Fruit fly (Drosophila melanogaster) whole organism, embryonic: Measurements from ENCODE around the gene CG31287.
A peak's percentile ranks its signal among the peaks of the same experiment; 100 is the strongest.

Experiments
- Ada2b ChIP-seq: fragments of 200-800 bp; sonication (Bioruptor generic); IDR thresholded peaks from 2 replicates; pipeline ENCODE4 v1.3.6; 2022; ENCODE audit warnings: missing biosample characterization, missing genetic modification characterization
- Atf3 ChIP-seq: fragments of 200-800 bp; sonication (Bioruptor generic); optimal IDR thresholded peaks from 3 replicates; lab custom pipeline; 2016; ENCODE audit warnings: missing biosample characterization, missing genetic modification characterization
- Bgb ChIP-seq: fragments of 200-800 bp; sonication (Bioruptor generic); IDR thresholded peaks from 2 replicates; pipeline ENCODE4 v1.3.6; 2022; ENCODE audit warnings: missing biosample characterization, missing genetic modification characterization; ENCODE audit not compliant: partially characterized antibody
- CG10209 ChIP-seq: fragments of 200-800 bp; sonication (Bioruptor generic); optimal IDR thresholded peaks from 3 replicates; lab custom pipeline; 2017; ENCODE audit warnings: missing biosample characterization, mild to moderate bottlenecking, missing genetic modification characterization, missing genetic modification reagents
- CG14710 ChIP-seq: fragments of 200-800 bp; sonication (Bioruptor generic); optimal IDR thresholded peaks from 3 replicates; lab custom pipeline; 2019; ENCODE audit warnings: missing biosample characterization, mild to moderate bottlenecking, missing genetic modification characterization, moderate library complexity
- CG17385 ChIP-seq: fragments of 200-800 bp; sonication (Bioruptor generic); optimal IDR thresholded peaks from 3 replicates; lab custom pipeline; 2018; ENCODE audit warnings: missing biosample characterization, mild to moderate bottlenecking, missing genetic modification characterization
- CG17802 ChIP-seq: fragments of 200-800 bp; sonication (Bioruptor generic); optimal IDR thresholded peaks from 2 replicates; lab custom pipeline; 2018; ENCODE audit warnings: missing biosample characterization, mild to moderate bottlenecking, missing genetic modification characterization, moderate library complexity
- CG17912 ChIP-seq: fragments of 200-800 bp; sonication (Bioruptor generic); optimal IDR thresholded peaks from 2 replicates; lab custom pipeline; 2018; ENCODE audit warnings: missing biosample characterization, mild to moderate bottlenecking, missing genetic modification characterization
- CG18476 ChIP-seq: fragments of 200-800 bp; sonication (Bioruptor generic); optimal IDR thresholded peaks from 2 replicates; lab custom pipeline; 2016; ENCODE audit warnings: missing biosample characterization, mild to moderate bottlenecking, missing genetic modification characterization
- CG18619 ChIP-seq: fragments of 200-800 bp; sonication (Bioruptor generic); optimal IDR thresholded peaks from 3 replicates; lab custom pipeline; 2017; ENCODE audit warnings: missing biosample characterization, mild to moderate bottlenecking, missing genetic modification characterization
- CG2120 ChIP-seq: fragments of 200-800 bp; sonication (Bioruptor generic); optimal IDR thresholded peaks from 3 replicates; lab custom pipeline; 2016; ENCODE audit warnings: missing biosample characterization, missing genetic modification characterization
- CG2678 ChIP-seq: fragments of 200-800 bp; sonication (Bioruptor generic); optimal IDR thresholded peaks from 3 replicates; lab custom pipeline; 2019; ENCODE audit warnings: missing biosample characterization, mild to moderate bottlenecking, missing genetic modification characterization, moderate library complexity
- CG30020 ChIP-seq: fragments of 200-800 bp; optimal IDR thresholded peaks from 2 replicates; lab custom pipeline; 2019; ENCODE audit warnings: missing biosample characterization, mild to moderate bottlenecking, missing genetic modification characterization, moderate library complexity
- CG31224 ChIP-seq: fragments of 200-800 bp; sonication (Bioruptor generic); IDR thresholded peaks from 2 replicates; pipeline ENCODE4 v1.3.6; 2022; ENCODE audit warnings: missing biosample characterization, missing genetic modification characterization
- CG31441 ChIP-seq: fragments of 200-800 bp; sonication (Bioruptor generic); IDR thresholded peaks from 2 replicates; pipeline ENCODE4 v1.3.6; 2022; ENCODE audit warnings: missing biosample characterization, missing genetic modification characterization
- CG4360 ChIP-seq: fragments of 200-800 bp; sonication (Bioruptor generic); IDR thresholded peaks from 2 replicates; pipeline ENCODE4 v1.3.6; 2022; ENCODE audit warnings: missing biosample characterization, missing genetic modification characterization
- CG4820 ChIP-seq: fragments of 200-800 bp; sonication (Bioruptor generic); optimal IDR thresholded peaks from 3 replicates; lab custom pipeline; 2016; ENCODE audit warnings: missing biosample characterization, missing genetic modification characterization
- CG6813 ChIP-seq: fragments of 200-800 bp; sonication (Bioruptor generic); optimal IDR thresholded peaks from 2 replicates; lab custom pipeline; 2017; ENCODE audit warnings: missing biosample characterization, missing genetic modification characterization, mild to moderate bottlenecking, moderate library complexity, missing genetic modification reagents
- CG6854 ChIP-seq: fragments of 200-800 bp; sonication (Bioruptor generic); optimal IDR thresholded peaks from 3 replicates; lab custom pipeline; 2017; ENCODE audit warnings: missing biosample characterization, mild to moderate bottlenecking, missing genetic modification characterization
- CrebB ChIP-seq: fragments of 200-800 bp; sonication (Bioruptor generic); optimal IDR thresholded peaks from 3 replicates; lab custom pipeline; 2018; ENCODE audit warnings: missing biosample characterization, mild to moderate bottlenecking, missing genetic modification characterization
- D ChIP-seq, 2 experiments: fragments of 200-800 bp in 1 of 2; fragments of >200 bp in 1 of 2; sonication (Bioruptor generic) in 1 of 2; optimal IDR thresholded peaks; 2 replicates in 1 of 2; 3 replicates in 1 of 2; lab custom pipeline; 2017; ENCODE audit warnings: mild to moderate bottlenecking in 1 of 2, missing biosample characterization in 1 of 2, missing genetic modification characterization in 1 of 2, missing genetic modification reagents in 1 of 2
- Dbx ChIP-seq: fragments of 200-800 bp; sonication (Bioruptor generic); IDR thresholded peaks from 3 replicates; pipeline ENCODE4 v1.3.6; 2022; ENCODE audit warnings: missing biosample characterization, missing genetic modification characterization
- Dip3 ChIP-seq: fragments of 200-800 bp; sonication (Bioruptor generic); optimal IDR thresholded peaks from 3 replicates; lab custom pipeline; 2016; ENCODE audit warnings: missing biosample characterization, missing genetic modification characterization
- Eip74EF ChIP-seq, 2 experiments: fragments of 200-800 bp in 1 of 2; fragments of >200 bp in 1 of 2; sonication (Bioruptor generic) in 1 of 2; optimal IDR thresholded peaks; 2 replicates each; lab custom pipeline; 2017 to 2019; ENCODE audit warnings: missing biosample characterization in 2 of 2, missing genetic modification characterization in 2 of 2, mild to moderate bottlenecking in 1 of 2, moderate library complexity in 1 of 2
- HmgZ ChIP-seq: fragments of 200-800 bp; sonication (Bioruptor generic); optimal IDR thresholded peaks from 2 replicates; lab custom pipeline; 2018; ENCODE audit warnings: missing biosample characterization, mild to moderate bottlenecking, missing genetic modification characterization
- Lpt ChIP-seq: fragments of >200 bp; optimal IDR thresholded peaks from 2 replicates; lab custom pipeline; 2018; ENCODE audit warnings: missing biosample characterization, missing genetic modification characterization
- NK7.1 ChIP-seq: fragments of 200-800 bp; sonication (Bioruptor generic); optimal IDR thresholded peaks from 3 replicates; lab custom pipeline; 2016; ENCODE audit warnings: missing biosample characterization, missing genetic modification characterization
- Scr ChIP-seq: fragments of 200-800 bp; sonication (Bioruptor generic); IDR thresholded peaks from 2 replicates; pipeline ENCODE4 v1.3.6; 2022; ENCODE audit warnings: missing biosample characterization, missing genetic modification characterization; ENCODE audit not compliant: partially characterized antibody
- Sin3A ChIP-seq: fragments of >200 bp; optimal IDR thresholded peaks from 2 replicates; lab custom pipeline; 2018
- ato ChIP-seq: fragments of 200-800 bp; sonication (Bioruptor generic); IDR thresholded peaks from 2 replicates; pipeline ENCODE4 v1.3.6; 2022; ENCODE audit warnings: missing biosample characterization, missing genetic modification characterization; ENCODE audit not compliant: partially characterized antibody
- cato ChIP-seq: fragments of 200-800 bp; sonication (Bioruptor generic); optimal IDR thresholded peaks from 2 replicates; lab custom pipeline; 2016; ENCODE audit warnings: missing biosample characterization, missing genetic modification characterization, borderline replicate concordance
- corto ChIP-seq: fragments of 200-800 bp; sonication (Bioruptor generic); optimal IDR thresholded peaks from 2 replicates; lab custom pipeline; 2016; ENCODE audit warnings: missing biosample characterization, mild to moderate bottlenecking, missing genetic modification characterization, moderate library complexity
- da ChIP-seq: fragments of 200-800 bp; sonication (Bioruptor generic); optimal IDR thresholded peaks from 2 replicates; lab custom pipeline; 2016; ENCODE audit warnings: missing biosample characterization, missing genetic modification characterization
- dan ChIP-seq: fragments of 200-800 bp; sonication (Bioruptor generic); IDR thresholded peaks from 2 replicates; pipeline ENCODE4 v1.3.6; 2022; ENCODE audit warnings: missing biosample characterization, missing genetic modification characterization
- ems ChIP-seq: fragments of 200-800 bp; sonication (Bioruptor generic); optimal IDR thresholded peaks from 3 replicates; lab custom pipeline; 2016; ENCODE audit warnings: missing biosample characterization, missing genetic modification characterization
- gfzf ChIP-seq: fragments of 200-800 bp; sonication (Bioruptor generic); optimal IDR thresholded peaks from 2 replicates; lab custom pipeline; 2016; ENCODE audit warnings: missing biosample characterization, mild to moderate bottlenecking, missing genetic modification characterization, moderate library complexity
- ind ChIP-seq: fragments of 200-800 bp; sonication (Bioruptor generic); optimal IDR thresholded peaks from 3 replicates; lab custom pipeline; 2016; ENCODE audit warnings: missing biosample characterization, missing genetic modification characterization
- kah ChIP-seq: fragments of 200-800 bp; sonication (Bioruptor generic); optimal IDR thresholded peaks from 2 replicates; lab custom pipeline; 2018; ENCODE audit warnings: missing biosample characterization, mild to moderate bottlenecking, missing genetic modification characterization
- kay ChIP-seq: fragments of 200-800 bp; sonication (Bioruptor generic); optimal IDR thresholded peaks from 2 replicates; lab custom pipeline; 2016; ENCODE audit warnings: missing biosample characterization, missing genetic modification characterization
- nmo ChIP-seq: fragments of 200-800 bp; sonication (Bioruptor generic); optimal IDR thresholded peaks from 2 replicates; lab custom pipeline; 2018; ENCODE audit warnings: missing biosample characterization, mild to moderate bottlenecking, missing genetic modification characterization, moderate library complexity
- peb ChIP-seq: fragments of 200-800 bp; sonication (Bioruptor generic); IDR thresholded peaks from 2 replicates; pipeline ENCODE4 v1.3.6; 2022; ENCODE audit warnings: missing biosample characterization, missing genetic modification characterization
- pfk ChIP-seq: fragments of 200-800 bp; sonication (Bioruptor generic); optimal IDR thresholded peaks from 2 replicates; lab custom pipeline; 2018; ENCODE audit warnings: missing biosample characterization, mild to moderate bottlenecking, missing genetic modification characterization, moderate library complexity
- scrt ChIP-seq: fragments of 200-800 bp; sonication (Bioruptor generic); optimal IDR thresholded peaks from 2 replicates; lab custom pipeline; 2018; ENCODE audit warnings: missing biosample characterization, mild to moderate bottlenecking, missing genetic modification characterization, moderate library complexity
- slbo ChIP-seq: fragments of 200-800 bp; sonication (Bioruptor generic); IDR thresholded peaks from 2 replicates; pipeline ENCODE4 v1.3.6; 2022; ENCODE audit warnings: missing biosample characterization, missing genetic modification characterization
- sr ChIP-seq: fragments of 200-800 bp; sonication (Bioruptor generic); IDR thresholded peaks from 3 replicates; pipeline ENCODE4 v1.3.6; 2022; ENCODE audit warnings: missing biosample characterization, missing genetic modification characterization
- trh ChIP-seq: fragments of 200-800 bp; sonication (Bioruptor generic); optimal IDR thresholded peaks from 2 replicates; lab custom pipeline; 2016; ENCODE audit warnings: missing biosample characterization, missing genetic modification characterization
- unc-4 ChIP-seq: fragments of 200-800 bp; sonication (Bioruptor generic); IDR thresholded peaks from 2 replicates; pipeline ENCODE4 v1.3.6; 2022; ENCODE audit warnings: missing biosample characterization, missing genetic modification characterization; ENCODE audit not compliant: partially characterized antibody
- yki ChIP-seq: fragments of >200 bp; optimal IDR thresholded peaks from 3 replicates; lab custom pipeline; 2018

CG31287 gene

dm6 chr3R:16236713-16237641 lies 33.8 kb downstream of the CG31287 start (continued):
- TF ChIP-seq CG14710 (peak; percentile 97), Atf3 (GFP tag; lab: Kevin White, UChicago) (peak; percentile 81), Lpt (GFP tag; lab: Kevin White, UChicago) (no peak), CG6854 (GFP tag; lab: Kevin White, UChicago) (peak; percentile 95), gfzf (peak; percentile 3), corto (GFP tag; lab: Kevin White, UChicago) (peak; percentile 96), CG17802 (tag; lab: Kevin White, UChicago) (peak; percentile 87), CG18619 (GFP tag; lab: Kevin White, UChicago) (peak; percentile 97), HmgZ (tag; lab: Kevin White, UChicago) (peak; percentile 94), Dip3 (GFP tag; lab: Kevin White, UChicago) (peak; percentile 70), ems (GFP tag; lab: Kevin White, UChicago) (peak; percentile 80), CG18476 (GFP tag; lab: Kevin White, UChicago) (peak; percentile 88), unc-4 (GFP tag; lab: Robert Waterston, UW) (no peak), pfk (GFP tag; lab: Kevin White, UChicago) (peak; percentile 92), CG2120 (GFP tag; lab: Kevin White, UChicago) (peak; percentile 94), Dbx (GFP tag; lab: Robert Waterston, UW) (no peak), CG30020 (peak; percentile 89), CG2678 (tag; lab: Kevin White, UChicago) (peak; percentile 100), peb (no peak), ato (no peak), yki (lab: Kevin White, UChicago) (no peak), kah (GFP tag; lab: Kevin White, UChicago) (peak; percentile 91), nmo (GFP tag; lab: Kevin White, UChicago) (peak; percentile 99), CrebB (tag; lab: Kevin White, UChicago) (peak; percentile 95), CG4820 (peak; percentile 96), CG17912 (GFP tag; lab: Kevin White, UChicago) (peak; percentile 91), Scr (GFP tag; lab: Robert Waterston, UW) (no peak), Eip74EF (GFP tag; optimal IDR thresholded peaks at IDR 0.05; lab: Kevin White, UChicago) (peak in 1 of 2 experiments; percentile 97), Ada2b (no peak), kay (peak; percentile 98), cato (GFP tag; lab: Kevin White, UChicago) (peak; percentile 94), slbo (GFP tag; lab: Robert Waterston, UW) (no peak), D (optimal IDR thresholded peaks at IDR 0.05; lab: Kevin White, UChicago) (no peak), D (GFP tag; optimal IDR thresholded peaks at IDR 0.05; lab: Kevin White, UChicago) (peak; percentile 97), Sin3A (lab: Kevin White, UChicago) (no peak), Bgb (GFP tag; lab: Robert Waterston, UW) (no peak), da (GFP tag; lab: Kevin White, UChicago) (peak; percentile 49), trh (GFP tag; lab: Kevin White, UChicago) (peak; percentile 94), dan (no peak), CG6813 (peak; percentile 97), CG10209 (peak; percentile 97), scrt (peak; percentile 96), NK7.1 (GFP tag; lab: Kevin White, UChicago) (peak; percentile 41), CG17385 (peak; percentile 97), CG31224 (no peak), CG31441 (no peak), sr (no peak), ind (peak; percentile 98), CG4360 (GFP tag; lab: Robert Waterston, UW) (no peak)
